Fruit fly (Drosophila melanogaster): ENCODE measurements around the gene HDAC4.

HDAC4 gene

DNA sequence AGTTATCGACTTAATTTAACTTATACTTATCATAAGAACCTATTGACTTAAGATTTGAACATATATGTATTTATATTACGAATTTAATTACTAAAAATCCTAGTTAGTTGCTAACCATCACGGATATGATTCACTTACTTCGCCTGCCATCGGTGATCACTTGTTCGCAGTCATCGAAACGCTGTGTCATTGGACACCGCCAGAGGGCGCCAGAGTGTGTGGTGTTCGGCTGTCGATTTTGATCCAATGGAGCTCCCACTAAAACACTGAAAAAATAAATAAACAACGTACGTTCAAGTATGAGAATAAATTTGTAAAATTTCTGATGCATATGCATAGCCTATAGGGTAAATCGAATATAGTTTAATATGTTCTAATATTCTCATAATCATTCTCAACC lies 60.6 kb downstream of the HDAC4 start:
- no peak for TF ChIP-seq Vsx2 (GFP tag; optimal IDR thresholded peaks at IDR 0.05; ENCODE audit: partially characterized antibody)
- TF ChIP-seq fru (GFP tag; optimal IDR thresholded peaks at IDR 0.05) = no peak
- no peak for TF ChIP-seq psq (GFP tag; optimal IDR thresholded peaks at IDR 0.05)
- no peak for TF ChIP-seq brk (GFP tag; optimal IDR thresholded peaks at IDR 0.05)
- no peak for TF ChIP-seq Jra (GFP tag; optimal IDR thresholded peaks at IDR 0.05)
- no peak for TF ChIP-seq Abd-B (GFP tag; optimal IDR thresholded peaks at IDR 0.05)
- no peak for TF ChIP-seq Hr83 (GFP tag; optimal IDR thresholded peaks at IDR 0.05; ENCODE audit: poor library complexity, severe bottlenecking)
- TF ChIP-seq CG32264 (GFP tag; optimal IDR thresholded peaks at IDR 0.05) = no peak
- TF ChIP-seq Hnf4 (GFP tag; optimal IDR thresholded peaks at IDR 0.05) = no peak
- TF ChIP-seq CG9705 (GFP tag; optimal IDR thresholded peaks at IDR 0.05) = no peak
- no peak for TF ChIP-seq Rel (GFP tag; optimal IDR thresholded peaks at IDR 0.05)
- TF ChIP-seq Rel (tag; optimal IDR thresholded peaks at IDR 0.05) = no peak
- no peak for TF ChIP-seq CrebA (GFP tag; optimal IDR thresholded peaks at IDR 0.05; ENCODE audit: borderline replicate concordance)
- TF ChIP-seq usp (GFP tag; optimal IDR thresholded peaks at IDR 0.05) = no peak
- no peak for TF ChIP-seq Dif (GFP tag; optimal IDR thresholded peaks at IDR 0.05; ENCODE audit: partially characterized antibody)

DNA sequence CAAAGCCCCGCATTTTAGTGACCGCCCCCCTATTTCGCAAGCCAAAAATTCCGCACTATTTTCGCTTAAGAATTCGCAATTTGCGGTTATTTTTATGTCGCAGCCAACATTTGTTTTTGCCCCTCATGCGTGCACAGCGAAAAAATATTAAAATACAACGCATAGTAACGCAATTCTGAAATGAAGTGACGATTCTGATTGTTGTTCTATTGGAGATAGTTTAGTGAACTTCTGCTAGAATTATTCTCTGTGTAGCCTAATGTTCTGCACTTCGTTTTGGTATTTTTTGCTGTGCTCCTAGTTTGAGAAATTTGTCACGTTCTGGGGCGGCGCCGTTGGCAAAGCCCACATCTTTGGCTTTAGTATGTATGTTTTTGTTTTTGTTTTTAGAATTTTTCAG lies 63.6 kb downstream of the HDAC4 start:
- TF ChIP-seq Hr83 (GFP tag; optimal IDR thresholded peaks at IDR 0.05; ENCODE audit: poor library complexity, severe bottlenecking) (no peak), woc (GFP tag; optimal IDR thresholded peaks at IDR 0.05) (no peak), N (GFP tag; optimal IDR thresholded peaks at IDR 0.05) (no peak), sv (GFP tag; optimal IDR thresholded peaks at IDR 0.05) (no peak), Dif (GFP tag; optimal IDR thresholded peaks at IDR 0.05; ENCODE audit: partially characterized antibody) (no peak), CG9705 (GFP tag; optimal IDR thresholded peaks at IDR 0.05) (no peak), usp (GFP tag; optimal IDR thresholded peaks at IDR 0.05) (no peak), ey (GFP tag; optimal IDR thresholded peaks at IDR 0.05) (no peak), Mio (GFP tag; optimal IDR thresholded peaks at IDR 0.05) (no peak), HLH106 (tag; optimal IDR thresholded peaks at IDR 0.05) (no peak), brk (GFP tag; optimal IDR thresholded peaks at IDR 0.05) (no peak), Sp1 (GFP tag; optimal IDR thresholded peaks at IDR 0.05) (no peak), Vsx2 (GFP tag; optimal IDR thresholded peaks at IDR 0.05; ENCODE audit: partially characterized antibody) (no peak)

DNA sequence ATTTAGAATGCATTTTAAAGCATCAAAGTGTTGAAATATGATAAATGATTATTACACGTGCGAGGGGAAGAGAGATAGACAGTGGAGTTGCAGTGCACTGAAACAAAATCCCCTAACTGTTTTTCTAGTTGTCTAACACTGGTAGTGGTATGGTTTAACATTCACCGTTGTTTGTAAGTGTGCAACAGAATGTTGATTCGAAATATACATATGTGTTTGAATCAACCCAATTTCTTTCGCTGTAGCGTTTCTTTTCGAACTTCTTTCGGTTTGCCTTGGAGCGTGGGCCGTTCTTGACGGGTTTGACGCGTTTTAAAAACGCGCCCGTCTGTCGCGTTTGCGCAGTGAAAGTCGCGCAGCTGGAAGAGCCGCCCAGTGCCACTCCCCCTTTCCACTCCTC lies 64.1 kb downstream of the HDAC4 start:
- TF ChIP-seq h (GFP tag; optimal IDR thresholded peaks at IDR 0.05) = peak; percentile 53
- TF ChIP-seq CrebA (GFP tag; optimal IDR thresholded peaks at IDR 0.05; ENCODE audit: borderline replicate concordance) = no peak
- TF ChIP-seq woc (GFP tag; optimal IDR thresholded peaks at IDR 0.05) = peak; percentile 22
- peak; percentile 26 for TF ChIP-seq psq (GFP tag; optimal IDR thresholded peaks at IDR 0.05)
- TF ChIP-seq foxo (GFP tag; optimal IDR thresholded peaks at IDR 0.05) = peak in 1 of 2 experiments; percentile 41
- peak; percentile 59 for TF ChIP-seq fru (GFP tag; optimal IDR thresholded peaks at IDR 0.05)
- TF ChIP-seq rgr (GFP tag; optimal IDR thresholded peaks at IDR 0.05) = peak; percentile 20
- TF ChIP-seq Abd-B (GFP tag; optimal IDR thresholded peaks at IDR 0.05) = no peak
- TF ChIP-seq HLH106 (tag; optimal IDR thresholded peaks at IDR 0.05) = peak; percentile 36
- no peak for TF ChIP-seq pan (optimal IDR thresholded peaks at IDR 0.05)
- TF ChIP-seq tai (GFP tag; optimal IDR thresholded peaks at IDR 0.05) = no peak
- TF ChIP-seq lola (GFP tag; optimal IDR thresholded peaks at IDR 0.05) = no peak
- peak; percentile 39 for TF ChIP-seq ey (GFP tag; optimal IDR thresholded peaks at IDR 0.05)
- TF ChIP-seq Hnf4 (GFP tag; optimal IDR thresholded peaks at IDR 0.05) = peak; percentile 14
- TF ChIP-seq sv (GFP tag; optimal IDR thresholded peaks at IDR 0.05) = no peak
- peak; percentile 1 for TF ChIP-seq Sp1 (GFP tag; optimal IDR thresholded peaks at IDR 0.05)

DNA sequence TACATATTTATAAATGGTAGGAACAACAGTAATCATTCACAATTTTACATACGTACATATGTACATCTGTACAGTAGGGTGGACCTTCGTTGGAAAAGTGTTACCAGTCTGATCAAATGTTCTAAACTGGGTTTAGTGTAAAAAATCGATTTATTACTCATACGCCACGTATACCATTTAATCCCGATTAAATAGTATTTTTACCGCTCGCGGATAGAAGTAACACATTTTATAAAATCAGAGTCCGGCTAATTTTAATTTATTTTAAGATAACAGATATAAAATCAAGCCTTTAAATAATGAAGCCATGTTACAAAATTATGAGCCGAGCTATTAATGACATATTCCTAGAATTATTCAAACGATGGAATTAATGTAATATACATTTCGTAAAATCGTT lies 65.0 kb downstream of the HDAC4 start:
- TF ChIP-seq HLH106 (tag; optimal IDR thresholded peaks at IDR 0.05) = peak; percentile 28
- TF ChIP-seq Sp1 (GFP tag; optimal IDR thresholded peaks at IDR 0.05) = peak; percentile 17
- no peak for TF ChIP-seq N (GFP tag; optimal IDR thresholded peaks at IDR 0.05)
- peak in 1 of 2 experiments; percentile 9 for TF ChIP-seq foxo (GFP tag; optimal IDR thresholded peaks at IDR 0.05)

DNA sequence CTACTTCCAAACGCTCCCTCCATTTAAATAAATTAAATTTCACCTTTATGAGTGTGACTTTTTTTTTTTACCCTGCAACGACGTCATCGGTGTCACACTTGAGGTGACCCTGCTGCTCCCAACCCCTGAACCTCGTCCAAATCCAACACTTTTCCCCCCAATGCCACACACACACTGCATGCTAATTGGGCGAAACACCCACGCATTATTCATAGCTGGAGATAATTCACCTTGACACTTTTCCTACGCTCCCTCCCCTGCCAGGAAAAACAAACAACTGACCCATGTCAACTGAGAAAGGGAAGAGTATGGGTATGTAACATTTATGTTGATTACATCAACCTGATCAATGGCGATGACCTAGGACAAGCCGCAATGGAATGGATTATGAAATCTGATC lies 66.1 kb downstream of the HDAC4 start:
- TF ChIP-seq fru (GFP tag; optimal IDR thresholded peaks at IDR 0.05) = no peak
- no peak for TF ChIP-seq Hr78 (GFP tag; optimal IDR thresholded peaks at IDR 0.05)
- no peak for TF ChIP-seq brk (GFP tag; optimal IDR thresholded peaks at IDR 0.05)
- TF ChIP-seq psq (GFP tag; optimal IDR thresholded peaks at IDR 0.05) = no peak
- no peak for TF ChIP-seq pan (optimal IDR thresholded peaks at IDR 0.05)
- TF ChIP-seq dl (GFP tag; optimal IDR thresholded peaks at IDR 0.05; ENCODE audit: insufficient read depth in 1 of 2, partially characterized antibody in 2 of 2) = no peak
- TF ChIP-seq CG32264 (GFP tag; optimal IDR thresholded peaks at IDR 0.05) = no peak
- TF ChIP-seq ey (GFP tag; optimal IDR thresholded peaks at IDR 0.05) = no peak
- TF ChIP-seq sage (GFP tag; optimal IDR thresholded peaks at IDR 0.05) = no peak
- TF ChIP-seq jim (GFP tag; optimal IDR thresholded peaks at IDR 0.05) = no peak
- no peak for TF ChIP-seq foxo (GFP tag; optimal IDR thresholded peaks at IDR 0.05)
- TF ChIP-seq dsf (GFP tag; optimal IDR thresholded peaks at IDR 0.05; ENCODE audit: borderline replicate concordance) = no peak
- TF ChIP-seq CrebA (GFP tag; optimal IDR thresholded peaks at IDR 0.05; ENCODE audit: borderline replicate concordance) = no peak
- no peak for TF ChIP-seq Dif (GFP tag; optimal IDR thresholded peaks at IDR 0.05; ENCODE audit: partially characterized antibody)
- no peak for TF ChIP-seq Vsx2 (GFP tag; optimal IDR thresholded peaks at IDR 0.05; ENCODE audit: partially characterized antibody)
- TF ChIP-seq usp (GFP tag; optimal IDR thresholded peaks at IDR 0.05) = no peak
- TF ChIP-seq lola (GFP tag; optimal IDR thresholded peaks at IDR 0.05) = no peak
- TF ChIP-seq Abd-B (GFP tag; optimal IDR thresholded peaks at IDR 0.05) = no peak
- TF ChIP-seq rgr (GFP tag; optimal IDR thresholded peaks at IDR 0.05) = no peak
- no peak for TF ChIP-seq br (GFP tag; optimal IDR thresholded peaks at IDR 0.05)
